Fruit fly (Drosophila melanogaster) whole organism, prepupa: ENCODE data around the gene CG31288.
A peak's percentile ranks its signal among the peaks of the same experiment; 100 is the strongest.

Source experiments
- CG10631 ChIP-seq: fragments of 200-800 bp; sonication (Bioruptor generic); optimal IDR thresholded peaks from 2 replicates; lab custom pipeline; 2016; ENCODE audit warnings: missing biosample characterization, missing genetic modification characterization
- CG10669 ChIP-seq: fragments of 200-800 bp; sonication (Bioruptor generic); optimal IDR thresholded peaks from 3 replicates; lab custom pipeline; 2018; ENCODE audit warnings: missing biosample characterization, mild to moderate bottlenecking, missing genetic modification characterization, moderate library complexity
- CG11294 ChIP-seq: fragments of 200-800 bp; sonication (Bioruptor generic); IDR thresholded peaks from 2 replicates; pipeline ENCODE4 v1.3.6; 2022; ENCODE audit warnings: missing biosample characterization, missing genetic modification characterization
- CG11762 ChIP-seq: fragments of 200-800 bp; sonication (Bioruptor generic); optimal IDR thresholded peaks from 3 replicates; lab custom pipeline; 2016; ENCODE audit warnings: missing biosample characterization, missing genetic modification characterization; ENCODE audit not compliant: insufficient read depth
- CG11902 ChIP-seq: fragments of 200-800 bp; sonication (Bioruptor generic); optimal IDR thresholded peaks from 3 replicates; lab custom pipeline; 2016; ENCODE audit warnings: missing biosample characterization, missing genetic modification characterization
- CG16779 ChIP-seq: fragments of 200-800 bp; sonication (Bioruptor generic); optimal IDR thresholded peaks from 3 replicates; lab custom pipeline; 2017; ENCODE audit warnings: missing biosample characterization, mild to moderate bottlenecking, missing genetic modification characterization
- CG31627 ChIP-seq: fragments of 200-800 bp; sonication (Bioruptor generic); optimal IDR thresholded peaks from 3 replicates; lab custom pipeline; 2016; ENCODE audit warnings: missing biosample characterization, missing genetic modification characterization
- CG34406 ChIP-seq: fragments of 200-800 bp; sonication (Bioruptor generic); optimal IDR thresholded peaks from 3 replicates; lab custom pipeline; 2016; ENCODE audit warnings: missing biosample characterization, missing genetic modification characterization
- CG3919 ChIP-seq: fragments of 200-800 bp; sonication (Bioruptor generic); optimal IDR thresholded peaks from 3 replicates; lab custom pipeline; 2016; ENCODE audit warnings: missing biosample characterization, missing genetic modification characterization
- CG6808 ChIP-seq: fragments of 200-800 bp; sonication (Bioruptor generic); optimal IDR thresholded peaks from 3 replicates; lab custom pipeline; 2017; ENCODE audit warnings: missing biosample characterization, missing genetic modification characterization, mild to moderate bottlenecking, moderate library complexity, missing genetic modification reagents
- CG6854 ChIP-seq: fragments of 200-800 bp; sonication (Bioruptor generic); optimal IDR thresholded peaks from 2 replicates; lab custom pipeline; 2017; ENCODE audit warnings: missing biosample characterization, mild to moderate bottlenecking, missing genetic modification characterization
- CG7368 ChIP-seq: fragments of 200-800 bp; sonication (Bioruptor generic); optimal IDR thresholded peaks from 3 replicates; lab custom pipeline; 2016; ENCODE audit warnings: missing biosample characterization, missing genetic modification characterization
- CG8119 ChIP-seq: fragments of 200-800 bp; sonication (Bioruptor generic); IDR thresholded peaks from 3 replicates; pipeline ENCODE4 v1.3.6; 2022; ENCODE audit warnings: missing biosample characterization, missing genetic modification characterization
- CG8632 ChIP-seq: fragments of 200-800 bp; sonication (Bioruptor generic); optimal IDR thresholded peaks from 3 replicates; lab custom pipeline; 2016; ENCODE audit warnings: missing biosample characterization, missing genetic modification characterization
- Eip75B ChIP-seq: fragments of 200-800 bp; sonication (Bioruptor generic); optimal IDR thresholded peaks from 3 replicates; lab custom pipeline; 2016; ENCODE audit warnings: missing biosample characterization, missing genetic modification characterization
- Eip78C ChIP-seq: fragments of 200-800 bp; sonication (Bioruptor generic); peaks from one replicate; lab custom pipeline; 2016; ENCODE audit warnings: missing biosample characterization, missing genetic modification characterization
- Eip93F ChIP-seq: fragments of 200-800 bp; sonication (Bioruptor generic); optimal IDR thresholded peaks from 2 replicates; lab custom pipeline; 2016; ENCODE audit warnings: missing biosample characterization, mild to moderate bottlenecking, missing genetic modification characterization
- Ets21C ChIP-seq: fragments of 200-800 bp; sonication (Bioruptor generic); optimal IDR thresholded peaks from 3 replicates; lab custom pipeline; 2016; ENCODE audit warnings: missing biosample characterization, missing genetic modification characterization
- Ets96B ChIP-seq: fragments of 200-800 bp; optimal IDR thresholded peaks from 2 replicates; lab custom pipeline; 2019; ENCODE audit warnings: missing biosample characterization, mild to moderate bottlenecking, missing genetic modification characterization, moderate library complexity
- Gug ChIP-seq: fragments of 200-800 bp; sonication (Bioruptor generic); IDR thresholded peaks from 2 replicates; pipeline ENCODE4 v1.3.6; 2022; ENCODE audit warnings: missing biosample characterization, missing genetic modification characterization
- Hr38 ChIP-seq: sonication (Bioruptor generic); optimal IDR thresholded peaks from 2 replicates; lab custom pipeline; 2016; ENCODE audit warnings: missing biosample characterization, missing genetic modification characterization
- Hr39 ChIP-seq: fragments of 200-800 bp; sonication (Bioruptor generic); optimal IDR thresholded peaks from 2 replicates; lab custom pipeline; 2016; ENCODE audit warnings: missing biosample characterization, missing genetic modification characterization
- Lpt ChIP-seq: fragments of 200-800 bp; sonication (Bioruptor generic); optimal IDR thresholded peaks from 3 replicates; lab custom pipeline; 2016; ENCODE audit warnings: missing biosample characterization, missing genetic modification characterization
- OdsH ChIP-seq: fragments of 200-800 bp; sonication (Bioruptor generic); optimal IDR thresholded peaks from 3 replicates; lab custom pipeline; 2016; ENCODE audit warnings: missing biosample characterization, missing genetic modification characterization
- Sox102F ChIP-seq: fragments of 200-800 bp; sonication (Bioruptor generic); optimal IDR thresholded peaks from 2 replicates; lab custom pipeline; 2016; ENCODE audit warnings: missing biosample characterization, mild to moderate bottlenecking, missing genetic modification characterization
- Sox14 ChIP-seq: fragments of 200-800 bp; sonication (Bioruptor generic); optimal IDR thresholded peaks from 3 replicates; lab custom pipeline; 2016; ENCODE audit warnings: missing biosample characterization, missing genetic modification characterization
- achi ChIP-seq: fragments of 200-800 bp; sonication (Bioruptor generic); optimal IDR thresholded peaks from 3 replicates; lab custom pipeline; 2016; ENCODE audit warnings: missing biosample characterization, missing genetic modification characterization
- dsx ChIP-seq: fragments of 200-800 bp; optimal IDR thresholded peaks from 3 replicates; lab custom pipeline; 2019; ENCODE audit warnings: missing biosample characterization, mild to moderate bottlenecking, missing genetic modification characterization, moderate library complexity; ENCODE audit not compliant: poor library complexity, severe bottlenecking
- fkh ChIP-seq: fragments of 200-800 bp; sonication (Bioruptor generic); optimal IDR thresholded peaks from 3 replicates; lab custom pipeline; 2017; ENCODE audit warnings: missing biosample characterization, mild to moderate bottlenecking, missing genetic modification characterization, moderate library complexity
- pdm3 ChIP-seq: fragments of 200-800 bp; sonication (Bioruptor generic); optimal IDR thresholded peaks from 3 replicates; lab custom pipeline; 2016; ENCODE audit warnings: missing biosample characterization, missing genetic modification characterization
- salr ChIP-seq, 2 experiments: fragments of 200-800 bp; sonication (Bioruptor generic); optimal IDR thresholded peaks; 3 replicates each; lab custom pipeline; 2016 to 2018; ENCODE audit warnings: missing biosample characterization in 2 of 2, missing genetic modification characterization in 2 of 2, mild to moderate bottlenecking in 1 of 2
- spab ChIP-seq: fragments of 200-800 bp; sonication (Bioruptor generic); optimal IDR thresholded peaks from 2 replicates; lab custom pipeline; 2017; ENCODE audit warnings: missing biosample characterization, mild to moderate bottlenecking, missing genetic modification characterization, missing genetic modification reagents
- ss ChIP-seq, 2 experiments: fragments of 200-800 bp; sonication (Bioruptor generic); optimal IDR thresholded peaks; 2 replicates in 1 of 2; 3 replicates in 1 of 2; lab custom pipeline; 2017 to 2018; ENCODE audit warnings: mild to moderate bottlenecking in 2 of 2, missing biosample characterization in 2 of 2, missing genetic modification characterization in 2 of 2, moderate library complexity in 1 of 2
- svp ChIP-seq: fragments of 200-800 bp; sonication (Bioruptor generic); peaks from one replicate; lab custom pipeline; 2016; ENCODE audit warnings: missing biosample characterization, missing genetic modification characterization
- topi ChIP-seq: fragments of 200-800 bp; sonication (Bioruptor generic); optimal IDR thresholded peaks from 3 replicates; lab custom pipeline; 2016; ENCODE audit warnings: missing biosample characterization, missing genetic modification characterization
- vri ChIP-seq: fragments of 200-800 bp; sonication (Bioruptor generic); optimal IDR thresholded peaks from 3 replicates; lab custom pipeline; 2016; ENCODE audit warnings: missing biosample characterization, mild to moderate bottlenecking, missing genetic modification characterization

The CG31288 gene

dm6 chr3R:25283209-25283670 is 16.1 kb downstream of the CG31288 start, which contains the start of gene CG31300:
TSS of gene CG31300 (plus strand) at chr3R:25283620.
- TF ChIP-seq CG6854 (GFP tag; lab: Kevin White, UChicago) (no peak), CG16779 (no peak), Hr38 (GFP tag; lab: Kevin White, UChicago) (no peak), pdm3 (GFP tag; lab: Kevin White, UChicago) (no peak), CG10669 (GFP tag; lab: Kevin White, UChicago) (no peak), CG34406 (GFP tag; lab: Kevin White, UChicago) (no peak), Hr39 (no peak), CG8632 (GFP tag; lab: Kevin White, UChicago) (no peak), CG11762 (GFP tag; lab: Kevin White, UChicago) (no peak), OdsH (GFP tag; lab: Kevin White, UChicago) (no peak), Eip78C (GFP tag; lab: Kevin White, UChicago) (no peak), CG7368 (GFP tag; lab: Kevin White, UChicago) (no peak)

- TF ChIP-seq salr (GFP tag; optimal IDR thresholded peaks at IDR 0.05; lab: Kevin White, UChicago) (no peak), CG10631 (GFP tag; lab: Kevin White, UChicago) (no peak), spab (GFP tag; lab: Kevin White, UChicago) (no peak), vri (peak; percentile 46), CG8119 (GFP tag; lab: Robert Waterston, UW) (no peak), achi (GFP tag; lab: Kevin White, UChicago) (no peak), Sox102F (GFP tag; lab: Kevin White, UChicago) (peak; percentile 23), fkh (GFP tag; lab: Kevin White, UChicago) (peak; percentile 90), svp (peak; percentile 46), Ets21C (GFP tag; lab: Kevin White, UChicago) (no peak)
These were observed 18.2 kb downstream of the CG31288 start, which contains the start of gene CG11892 for dm6 chr3R:25281165-25281564. TSS of gene CG11892 (plus strand) at chr3R:25281548.

- TF ChIP-seq Sox102F (GFP tag; lab: Kevin White, UChicago) (peak; percentile 4), svp (peak; percentile 26), CG6808 (no peak), achi (GFP tag; lab: Kevin White, UChicago) (peak; percentile 12), CG34406 (GFP tag; lab: Kevin White, UChicago) (no peak), vri (peak; percentile 23), CG31627 (no peak), Gug (no peak)
These were observed 19.5 kb downstream of the CG31288 start, which contains the start of gene CG10514 for dm6 chr3R:25279796-25280350. TSS of gene CG10514 (minus strand) at chr3R:25279846.

dm6 chr3R:25277112-25277511 is 22.2 kb downstream of the CG31288 start, which contains the start of gene CG10513:
TSS of gene CG10513 (minus strand) at chr3R:25277212.
- TF ChIP-seq CG11902 (no peak), vri (peak; percentile 6)

- TF ChIP-seq svp = no peak
- TF ChIP-seq Sox14 (GFP tag; lab: Kevin White, UChicago) = no peak
- no peak for TF ChIP-seq Eip75B
- no peak for TF ChIP-seq ss (GFP tag; optimal IDR thresholded peaks at IDR 0.05; lab: Kevin White, UChicago)
- TF ChIP-seq CG6854 (GFP tag; lab: Kevin White, UChicago) = no peak
- TF ChIP-seq fkh (GFP tag; lab: Kevin White, UChicago) = peak; percentile 71
- TF ChIP-seq CG11294 (GFP tag; lab: Robert Waterston, UW) = no peak
- TF ChIP-seq spab (GFP tag; lab: Kevin White, UChicago) = no peak
- TF ChIP-seq Lpt (GFP tag; lab: Kevin White, UChicago) = no peak
- no peak for TF ChIP-seq CG34406 (GFP tag; lab: Kevin White, UChicago)
- no peak for TF ChIP-seq achi (GFP tag; lab: Kevin White, UChicago)
- no peak for TF ChIP-seq dsx (GFP tag; lab: Kevin White, UChicago)
- no peak for TF ChIP-seq topi (GFP tag; lab: Kevin White, UChicago)
- no peak for TF ChIP-seq Ets96B (tag; lab: Kevin White, UChicago)
- TF ChIP-seq CG8632 (GFP tag; lab: Kevin White, UChicago) = no peak
- TF ChIP-seq CG3919 (GFP tag; lab: Kevin White, UChicago) = no peak
- TF ChIP-seq vri = peak; percentile 63
- peak; percentile 2 for TF ChIP-seq CG16779
- no peak for TF ChIP-seq Eip93F
These were observed 24.1 kb downstream of the CG31288 start for dm6 chr3R:25275276-25275675.
